Worm (Caenorhabditis elegans) whole organism, young adult: ENCODE results near the gene fbxa-154.
"Not testable (repeated sequence)": the region's sequence is repeated elsewhere in the genome, so short reads cannot be mapped to it uniquely, and the experiment has no call there.

Experiments used
- F23B12.7 ChIP-seq: sonication (generic microtip); optimal IDR thresholded peaks from 2 replicates; lab custom pipeline; 2017; ENCODE audit warnings: missing genetic modification characterization, mild to moderate bottlenecking, missing compliant biosample characterization, antibody characterized with exemption, moderate library complexity; ENCODE audit not compliant: insufficient read depth
- ama-1 ChIP-seq, 3 experiments: fragments of 150-350 bp in 1 of 3; sonication (generic microtip) in 2 of 3; optimal IDR thresholded peaks; 2 replicates each; lab custom pipeline; 2014 to 2018; ENCODE audit warnings: missing biosample characterization in 2 of 3, missing genetic modification characterization in 2 of 3, missing genetic modification reagents in 2 of 3
- egrh-3 ChIP-seq: fragments of 200-800 bp; sonication (Bioruptor generic); IDR thresholded peaks from 2 replicates; pipeline ENCODE4 v1.3.6; 2022; ENCODE audit warnings: missing genetic modification reagents, missing genetic modification characterization, missing compliant biosample characterization
- nfya-1 ChIP-seq: sonication (generic microtip); optimal IDR thresholded peaks from 2 replicates; lab custom pipeline; 2017; ENCODE audit warnings: antibody characterized with exemption, missing compliant biosample characterization, missing genetic modification characterization, borderline replicate concordance; ENCODE audit not compliant: insufficient read depth
- snpc-4 ChIP-seq, 5 experiments: fragments of 150-350 bp in 1 of 5; sonication (generic microtip) in 4 of 5; optimal IDR thresholded peaks; 2 replicates each; lab custom pipeline; 2014 to 2018; ENCODE audit warnings: missing genetic modification characterization in 5 of 5, missing biosample characterization in 3 of 5, antibody characterized with exemption in 2 of 5, mild to moderate bottlenecking in 2 of 5, missing compliant biosample characterization in 2 of 5, missing genotype in 2 of 5, moderate library complexity in 2 of 5, missing genetic modification reagents in 1 of 5

DNA sequence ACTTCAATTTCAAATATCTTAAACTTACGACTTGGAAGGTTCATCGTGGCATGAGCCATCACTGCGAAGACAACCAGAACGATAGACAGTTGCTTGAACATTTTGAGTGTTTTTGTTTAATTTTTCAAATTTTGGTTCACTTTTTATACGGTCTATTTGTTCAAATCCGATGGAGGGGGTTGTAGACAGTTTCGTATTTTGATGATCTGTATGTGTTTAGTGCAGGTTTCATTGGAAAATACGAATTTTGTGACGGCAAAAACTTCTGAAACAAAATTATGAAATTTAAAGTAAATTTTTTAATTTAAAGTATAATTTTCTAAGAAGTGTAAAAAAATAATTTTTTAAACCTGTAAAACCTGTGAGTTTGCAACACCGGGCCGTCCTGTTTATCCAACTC, 38.2 kb upstream of the fbxa-154 start, which contains the start of gene C55A1.4:
- TF ChIP-seq F23B12.7 (tag; lab: Kevin White, UChicago); nfya-1; snpc-4 (GFP tag; optimal IDR thresholded peaks at IDR 0.05; lab: Kevin White, UChicago); snpc-4 (tag; optimal IDR thresholded peaks at IDR 0.05; lab: Kevin White, UChicago); egrh-3 (GFP tag; lab: Robert Waterston, UW); ama-1 (optimal IDR thresholded peaks at IDR 0.05; lab: Kevin White, UChicago); ama-1 (GFP tag; optimal IDR thresholded peaks at IDR 0.05; lab: Kevin White, UChicago): not testable (repeated sequence)
